Worm (Caenorhabditis elegans) whole organism, L4 larva: Measurements from ENCODE around the gene srv-9.
A peak's percentile ranks its signal among the peaks of the same experiment; 100 is the strongest.

Experiments
- D1046.2 ChIP-seq: fragments of 200-800 bp; sonication (Bioruptor generic); IDR thresholded peaks from 2 replicates; pipeline ENCODE4 v1.3.6; 2022; ENCODE audit warnings: missing genetic modification characterization, missing compliant biosample characterization
- R02D3.7 ChIP-seq: fragments of 150-350 bp; sonication (generic microtip); optimal IDR thresholded peaks from 3 replicates; lab custom pipeline; 2014; ENCODE audit warnings: missing biosample characterization, missing genetic modification characterization
- Y105C5A.15 ChIP-seq: fragments of 200-800 bp; sonication (Bioruptor generic); IDR thresholded peaks from 2 replicates; pipeline ENCODE4 v1.3.6; 2022; ENCODE audit warnings: missing genetic modification characterization, missing compliant biosample characterization
- aha-1 ChIP-seq: fragments of 150-350 bp; peaks from one replicate; lab custom pipeline; 2014; ENCODE audit warnings: missing biosample characterization, missing genetic modification characterization
- aly-2 ChIP-seq: sonication (generic microtip); optimal IDR thresholded peaks from 2 replicates; lab custom pipeline; 2018; ENCODE audit warnings: missing biosample characterization, missing genetic modification characterization
- ama-1 ChIP-seq: fragments of 150-350 bp; optimal IDR thresholded peaks from 2 replicates; lab custom pipeline; 2014; ENCODE audit warnings: inconsistent platforms, mixed read lengths
- arid-1 ChIP-seq: fragments of 200-800 bp; sonication (Bioruptor generic); conservative IDR thresholded peaks from 2 replicates; pipeline ENCODE4 v1.3.6; 2022; ENCODE audit warnings: missing genetic modification reagents, missing genetic modification characterization, missing compliant biosample characterization
- ceh-20 ChIP-seq: fragments of 200-800 bp; sonication (Bioruptor generic); IDR thresholded peaks from 2 replicates; pipeline ENCODE4 v1.3.6; 2022; ENCODE audit warnings: missing genetic modification reagents, missing genetic modification characterization, missing compliant biosample characterization
- ces-1 ChIP-seq: fragments of 150-350 bp; sonication (generic microtip); optimal IDR thresholded peaks from 4 replicates; lab custom pipeline; 2014; ENCODE audit warnings: missing biosample characterization, missing genetic modification reagents, missing genetic modification characterization
- cey-2 ChIP-seq: sonication (generic microtip); optimal IDR thresholded peaks from 3 replicates; lab custom pipeline; 2017; ENCODE audit warnings: missing genetic modification characterization, mild to moderate bottlenecking, missing compliant biosample characterization, antibody characterized with exemption, borderline replicate concordance; ENCODE audit not compliant: insufficient read depth
- ctbp-1 ChIP-seq: fragments of 200-800 bp; sonication (Bioruptor generic); IDR thresholded peaks from 2 replicates; pipeline ENCODE4 v1.3.6; 2022; ENCODE audit warnings: missing genetic modification reagents, missing genetic modification characterization, missing compliant biosample characterization
- daf-12 ChIP-seq: fragments of 150-350 bp; optimal IDR thresholded peaks from 2 replicates; lab custom pipeline; 2014; ENCODE audit warnings: missing biosample characterization, missing genetic modification reagents, missing genetic modification characterization
- egl-43 ChIP-seq: fragments of 200-800 bp; sonication (Bioruptor generic); IDR thresholded peaks from 2 replicates; pipeline ENCODE4 v1.3.6; 2022; ENCODE audit warnings: missing genetic modification reagents, missing genetic modification characterization, missing compliant biosample characterization
- fkh-10 ChIP-seq: fragments of 150-350 bp; optimal IDR thresholded peaks from 2 replicates; lab custom pipeline; 2014; ENCODE audit warnings: missing biosample characterization, missing genetic modification reagents, missing genetic modification characterization
- gei-8 ChIP-seq: fragments of 200-800 bp; sonication (Bioruptor generic); optimal IDR thresholded peaks from 2 replicates; lab custom pipeline; 2018; ENCODE audit warnings: mild to moderate bottlenecking, missing genetic modification characterization, missing compliant biosample characterization
- hif-1 ChIP-seq, 2 experiments: sonication (generic microtip); optimal IDR thresholded peaks; 2 replicates each; lab custom pipeline; 2016 to 2017; ENCODE audit warnings: missing compliant biosample characterization in 2 of 2, missing genetic modification characterization in 2 of 2, missing genetic modification reagents in 2 of 2, missing genotype in 2 of 2, mild to moderate bottlenecking in 1 of 2
- hlh-11 ChIP-seq: fragments of 200-800 bp; sonication (Bioruptor generic); optimal IDR thresholded peaks from 2 replicates; lab custom pipeline; 2018; ENCODE audit warnings: mild to moderate bottlenecking, missing genetic modification characterization, missing compliant biosample characterization
- hlh-30 ChIP-seq: sonication (generic microtip); optimal IDR thresholded peaks from 2 replicates; lab custom pipeline; 2017; ENCODE audit warnings: antibody characterized with exemption, mild to moderate bottlenecking, missing genetic modification characterization, missing compliant biosample characterization; ENCODE audit not compliant: insufficient read depth
- lim-7 ChIP-seq: fragments of 200-800 bp; sonication (Bioruptor generic); IDR thresholded peaks from 2 replicates; pipeline ENCODE4 v1.3.6; 2022; ENCODE audit warnings: missing genetic modification characterization, missing compliant biosample characterization
- lin-1 ChIP-seq: fragments of 200-800 bp; sonication (Bioruptor generic); IDR thresholded peaks from 2 replicates; pipeline ENCODE4 v1.3.6; 2022; ENCODE audit warnings: missing genetic modification reagents, missing genetic modification characterization, missing compliant biosample characterization
- lin-39 ChIP-seq: fragments of 150-350 bp; optimal IDR thresholded peaks from 2 replicates; lab custom pipeline; 2014; ENCODE audit warnings: missing biosample characterization, missing genetic modification reagents, missing genetic modification characterization
- mdl-1 ChIP-seq, 2 experiments: fragments of 150-350 bp in 1 of 2; sonication (generic microtip) in 1 of 2; optimal IDR thresholded peaks; 2 replicates each; lab custom pipeline; 2014 to 2017; ENCODE audit warnings: missing biosample characterization in 2 of 2, missing genetic modification characterization in 2 of 2
- mep-1 ChIP-seq: fragments of 150-350 bp; sonication (generic microtip); optimal IDR thresholded peaks from 3 replicates; lab custom pipeline; 2014; ENCODE audit warnings: missing biosample characterization, missing genetic modification characterization
- mxl-3 ChIP-seq: fragments of 200-800 bp; sonication (Bioruptor generic); optimal IDR thresholded peaks from 2 replicates; lab custom pipeline; 2018; ENCODE audit warnings: mild to moderate bottlenecking, missing genetic modification characterization, missing compliant biosample characterization
- nhr-11 ChIP-seq: fragments of 150-350 bp; optimal IDR thresholded peaks from 2 replicates; lab custom pipeline; 2014; ENCODE audit warnings: missing biosample characterization, missing genetic modification characterization
- nhr-28 ChIP-seq: fragments of 150-350 bp; optimal IDR thresholded peaks from 2 replicates; lab custom pipeline; 2014; ENCODE audit warnings: missing biosample characterization, missing genetic modification characterization
- pha-4 ChIP-seq, 2 experiments: fragments of 150-350 bp in 1 of 2; fragments of 200-800 bp in 1 of 2; sonication (Bioruptor generic) in 1 of 2; IDR thresholded peaks in 1 of 2; optimal IDR thresholded peaks in 1 of 2; 2 replicates each; pipeline versions ENCODE4 v1.3.6 to Lab custom; 2014 to 2022; ENCODE audit warnings: missing genetic modification characterization in 2 of 2, missing genetic modification reagents in 2 of 2, missing biosample characterization in 1 of 2, missing compliant biosample characterization in 1 of 2
- pqm-1 ChIP-seq: sonication (generic microtip); optimal IDR thresholded peaks from 2 replicates; lab custom pipeline; 2017; ENCODE audit warnings: missing biosample characterization, missing genetic modification characterization
- rbr-2 ChIP-seq: sonication (generic microtip); optimal IDR thresholded peaks from 2 replicates; lab custom pipeline; 2016; ENCODE audit warnings: missing genotype, missing genetic modification characterization, missing compliant biosample characterization
- sdz-12 ChIP-seq: fragments of 200-800 bp; sonication (Bioruptor generic); optimal IDR thresholded peaks from 2 replicates; lab custom pipeline; 2018; ENCODE audit warnings: mild to moderate bottlenecking, missing genetic modification characterization, missing compliant biosample characterization
- set-16 ChIP-seq: fragments of 200-800 bp; sonication (Bioruptor generic); IDR thresholded peaks from 2 replicates; pipeline ENCODE4 v1.3.6; 2022; ENCODE audit warnings: missing genetic modification reagents, missing genetic modification characterization, missing compliant biosample characterization
- unc-39 ChIP-seq: sonication (generic microtip); optimal IDR thresholded peaks from 2 replicates; lab custom pipeline; 2017; ENCODE audit warnings: missing biosample characterization, missing genetic modification characterization
- unc-62 ChIP-seq, 3 experiments: fragments of 150-350 bp in 1 of 3; sonication (generic microtip); optimal IDR thresholded peaks in 2 of 3; peaks in 1 of 3; 1 replicate in 1 of 3; 2 replicates in 2 of 3; lab custom pipeline; 2014 to 2017; ENCODE audit warnings: missing biosample characterization in 3 of 3, missing genetic modification characterization in 3 of 3, missing genetic modification reagents in 3 of 3, missing genotype in 1 of 3
- zfp-3 ChIP-seq: fragments of 200-800 bp; sonication (Bioruptor generic); conservative IDR thresholded peaks from 2 replicates; pipeline ENCODE4 v1.3.6; 2022; ENCODE audit warnings: missing genetic modification reagents, missing genetic modification characterization, missing compliant biosample characterization
- ztf-11 ChIP-seq: fragments of 150-350 bp; optimal IDR thresholded peaks from 2 replicates; lab custom pipeline; 2014; ENCODE audit warnings: missing biosample characterization, missing genetic modification characterization

srv-9 gene

ce11 chrV:13396426-13396825 is 26.5 kb downstream of the srv-9 start (continued):
- TF ChIP-seq daf-12 (tag; lab: Kevin White, UChicago) = no peak

- TF ChIP-seq ceh-20 (GFP tag; lab: Robert Waterston, UW) (0 out of 2 replicates have a peak, but pooled peaks have one; percentile 12), zfp-3 (no peak), set-16 (GFP tag; lab: Robert Waterston, UW) (0 out of 2 replicates have a peak, but pooled peaks have one; percentile 16), egl-43 (GFP tag; lab: Robert Waterston, UW) (peak; percentile 55; the same call in 1 of the 2 replicates), unc-62 (GFP tag; optimal IDR thresholded peaks at IDR 0.05 in 1 of 2; lab: Kevin White, UChicago) (peak in 1 of 2 experiments; percentile 82), unc-62 (tag; optimal IDR thresholded peaks at IDR 0.05; lab: Kevin White, UChicago) (no peak), rbr-2 (tag; lab: Kevin White, UChicago) (no peak), pqm-1 (tag; lab: Kevin White, UChicago) (no peak)
These were observed 28.0 kb downstream of the srv-9 start for ce11 chrV:13394968-13395367.

ce11 chrV:13393333-13393803 is 29.6 kb downstream of the srv-9 start:
- peak; percentile 87 for TF ChIP-seq nhr-28 (tag; lab: Kevin White, UChicago)
- TF ChIP-seq hlh-11 (tag; lab: Kevin White, UChicago) = peak; percentile 73
- TF ChIP-seq mxl-3 (GFP tag; lab: Kevin White, UChicago) = peak; percentile 57
- no peak for TF ChIP-seq pha-4 (GFP tag; IDR thresholded peaks at IDR 0.05; lab: Robert Waterston, UW)
- TF ChIP-seq pha-4 (tag; optimal IDR thresholded peaks at IDR 0.05; lab: Kevin White, UChicago) = no peak
- TF ChIP-seq arid-1 (GFP tag; lab: Robert Waterston, UW) = no peak
- TF ChIP-seq set-16 (GFP tag; lab: Robert Waterston, UW) = peak; percentile 73
- TF ChIP-seq sdz-12 = no peak
- TF ChIP-seq D1046.2 = 0 out of 2 replicates have a peak, but pooled peaks have one; percentile 9
- TF ChIP-seq unc-62 (GFP tag; optimal IDR thresholded peaks at IDR 0.05 in 1 of 2; lab: Kevin White, UChicago) = peak in 1 of 2 experiments; percentile 85
- TF ChIP-seq unc-62 (tag; optimal IDR thresholded peaks at IDR 0.05; lab: Kevin White, UChicago) = no peak
- TF ChIP-seq mdl-1 (tag; optimal IDR thresholded peaks at IDR 0.05; lab: Kevin White, UChicago) = peak in 1 of 2 experiments; percentile 56
- TF ChIP-seq egl-43 (GFP tag; lab: Robert Waterston, UW) = 0 out of 2 replicates have a peak, but pooled peaks have one; percentile 15
- no peak for TF ChIP-seq lin-1 (GFP tag; lab: Robert Waterston, UW)
- peak; percentile 20 for TF ChIP-seq nhr-11 (tag; lab: Kevin White, UChicago)
- TF ChIP-seq hif-1 (tag; optimal IDR thresholded peaks at IDR 0.05; lab: Kevin White, UChicago) = peak in 1 of 2 experiments; percentile 8
- TF ChIP-seq lin-39 (tag; lab: Kevin White, UChicago) = no peak
- TF ChIP-seq rbr-2 (tag; lab: Kevin White, UChicago) = peak; percentile 18
- TF ChIP-seq aly-2 (tag; lab: Kevin White, UChicago) = no peak
- TF ChIP-seq mep-1 (tag; lab: Kevin White, UChicago) = peak; percentile 10
- TF ChIP-seq gei-8 (GFP tag; lab: Kevin White, UChicago) = peak; percentile 8
- TF ChIP-seq ctbp-1 (GFP tag; lab: Robert Waterston, UW) = peak; percentile 41; the same call in 1 of the 2 replicates
- 0 out of 2 replicates have a peak, but pooled peaks have one; percentile 45 for TF ChIP-seq lim-7
- TF ChIP-seq, all 104 proteins: peak for 15

- TF ChIP-seq nhr-11 (tag; lab: Kevin White, UChicago) (no peak), hlh-30 (tag; lab: Kevin White, UChicago) (peak; percentile 59), Y105C5A.15 (GFP tag; lab: Robert Waterston, UW) (no peak), fkh-10 (GFP tag; lab: Kevin White, UChicago) (peak; percentile 57), pqm-1 (tag; lab: Kevin White, UChicago) (no peak), cey-2 (no peak), ces-1 (GFP tag; lab: Kevin White, UChicago) (peak; percentile 83), ama-1 (lab: Kevin White, UChicago) (no peak), unc-39 (tag; lab: Kevin White, UChicago) (no peak), aha-1 (tag; lab: Kevin White, UChicago) (peak; percentile 7), ctbp-1 (GFP tag; lab: Robert Waterston, UW) (peak; percentile 33; the same call in 1 of the 2 replicates), ztf-11 (no peak), nhr-28 (tag; lab: Kevin White, UChicago) (peak; percentile 47), R02D3.7 (tag; lab: Kevin White, UChicago) (no peak), unc-62 (GFP tag; optimal IDR thresholded peaks at IDR 0.05 in 1 of 2; lab: Kevin White, UChicago) (peak in 1 of 2 experiments; percentile 88), unc-62 (tag; optimal IDR thresholded peaks at IDR 0.05; lab: Kevin White, UChicago) (no peak), mxl-3 (GFP tag; lab: Kevin White, UChicago) (peak; percentile 0)
These were observed 31.3 kb downstream of the srv-9 start, which contains the start of gene somi-1 for ce11 chrV:13391378-13392258. somi-1 (minus strand) TSS chrV:13391395.
